Fruit fly (Drosophila melanogaster) Kc167 (cell line): ENCODE measurements around the gene CG34251.

Experiments used
- Myc ChIP-seq: fragments of >200 bp; optimal IDR thresholded peaks from 2 replicates; lab custom pipeline; 2017; ENCODE audit warnings: missing external identifiers
- Sin3A ChIP-seq: fragments of >200 bp; optimal IDR thresholded peaks from 2 replicates; lab custom pipeline; 2018; ENCODE audit warnings: missing external identifiers
- h ChIP-seq: fragments of >200 bp; optimal IDR thresholded peaks from 3 replicates; lab custom pipeline; 2018; ENCODE audit warnings: missing external identifiers
- insv ChIP-seq: fragments of >200 bp; optimal IDR thresholded peaks from 3 replicates; lab custom pipeline; 2018; ENCODE audit warnings: missing external identifiers
- psq ChIP-seq: fragments of >200 bp; optimal IDR thresholded peaks from 2 replicates; lab custom pipeline; 2017; ENCODE audit warnings: missing external identifiers
- ttk ChIP-seq: sonication (Bioruptor generic); optimal IDR thresholded peaks from 2 replicates; lab custom pipeline; 2017; ENCODE audit warnings: missing external identifiers

CG34251 gene

DNA sequence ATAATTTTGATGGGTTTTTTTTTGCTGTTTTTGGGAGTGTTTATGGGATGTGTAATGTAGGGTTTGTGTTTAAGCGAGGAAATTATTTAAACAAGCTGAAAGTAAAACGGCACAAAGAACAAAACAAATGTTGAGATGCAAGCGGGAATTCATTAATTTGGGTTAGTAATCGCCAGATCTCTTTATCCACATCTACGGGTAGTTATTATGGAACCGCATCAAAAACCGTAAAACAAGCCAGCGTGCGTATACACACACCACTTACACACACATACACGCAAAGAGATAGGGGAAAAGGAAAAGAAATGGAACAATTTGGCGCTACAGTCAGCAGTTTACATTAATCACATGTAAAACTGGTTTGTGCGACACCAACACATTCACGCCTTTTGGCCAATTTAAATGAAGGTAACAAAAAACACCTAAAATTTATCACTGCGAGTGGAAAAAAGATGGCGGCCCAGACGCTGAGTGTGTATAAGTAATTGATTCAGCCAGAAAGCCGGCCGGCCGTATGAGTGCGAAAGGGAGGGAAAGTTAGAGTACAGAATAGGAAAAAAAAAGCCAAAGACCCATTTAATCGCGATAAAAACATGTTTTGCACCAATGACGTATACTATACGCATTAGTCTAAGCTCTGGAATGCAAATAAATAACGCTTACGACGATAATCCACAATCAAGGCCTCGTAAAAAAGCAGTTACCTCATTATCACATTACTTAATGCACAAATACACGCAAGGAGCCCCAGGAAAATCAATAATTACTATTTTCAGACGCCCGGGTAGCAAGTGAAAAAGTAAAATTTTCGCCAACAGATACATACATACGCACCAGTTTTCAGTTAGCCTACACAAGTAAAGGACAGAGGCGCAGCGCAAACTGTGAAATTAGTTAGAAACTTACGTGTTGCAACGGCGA is 27.2 kb upstream of the CG34251 start:
- TF ChIP-seq insv, result no peak
- TF ChIP-seq h (lab: Kevin White, UChicago), result no peak
- TF ChIP-seq Sin3A (lab: Kevin White, UChicago), result no peak
- no peak for TF ChIP-seq ttk (lab: Kevin White, UChicago)
- no peak for TF ChIP-seq Myc
- no peak for TF ChIP-seq psq (lab: Kevin White, UChicago)

DNA sequence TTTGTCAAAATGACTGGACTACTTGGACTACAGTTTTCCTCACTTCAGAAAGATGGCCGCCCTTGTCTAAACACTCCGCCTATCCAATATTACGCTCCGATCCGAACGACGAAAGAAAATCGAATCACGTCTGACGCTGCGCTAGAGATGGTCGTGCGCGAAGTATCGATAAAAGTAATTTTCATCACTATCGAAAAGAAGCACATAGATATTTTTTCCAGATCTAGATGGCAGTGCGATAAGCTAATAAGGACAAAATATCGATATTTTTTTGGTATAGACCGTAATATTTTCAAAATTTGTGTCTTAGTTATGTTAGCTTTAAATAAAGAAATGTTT is 26.5 kb upstream of the CG34251 start, which contains the start of gene Pep:
Gene Pep, minus strand, starts transcription at position 131 of the 339 bp plus-strand sequence.
- TF ChIP-seq psq (lab: Kevin White, UChicago) (no peak), Sin3A (lab: Kevin White, UChicago) (no peak), ttk (lab: Kevin White, UChicago) (no peak), Myc (no peak), insv (no peak), h (lab: Kevin White, UChicago) (no peak)

DNA sequence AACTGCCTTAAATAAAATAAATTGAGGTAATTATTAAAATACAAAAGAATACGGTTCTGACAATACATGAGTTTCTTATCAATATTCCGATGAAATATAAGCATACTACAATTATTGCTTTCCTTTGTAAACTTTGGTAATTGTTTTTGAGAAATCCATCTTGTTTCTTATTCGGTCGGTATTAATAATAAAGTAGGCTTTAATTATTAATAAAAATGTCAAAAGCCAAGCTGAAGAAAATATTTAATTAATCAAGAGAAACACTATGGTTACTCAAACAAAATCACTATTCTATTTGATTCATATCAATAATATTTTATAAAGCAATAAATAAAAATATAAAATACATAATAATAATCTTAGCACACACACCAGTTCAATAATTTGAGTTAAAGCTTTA is 24.8 kb upstream of the CG34251 start, which contains the start of gene CG43085:
Gene CG43085, minus strand, starts transcription at position 101 of the 400 bp plus-strand sequence.
- TF ChIP-seq Myc (no peak), insv (no peak), ttk (lab: Kevin White, UChicago) (no peak), h (lab: Kevin White, UChicago) (no peak), Sin3A (lab: Kevin White, UChicago) (no peak), psq (lab: Kevin White, UChicago) (no peak)

DNA sequence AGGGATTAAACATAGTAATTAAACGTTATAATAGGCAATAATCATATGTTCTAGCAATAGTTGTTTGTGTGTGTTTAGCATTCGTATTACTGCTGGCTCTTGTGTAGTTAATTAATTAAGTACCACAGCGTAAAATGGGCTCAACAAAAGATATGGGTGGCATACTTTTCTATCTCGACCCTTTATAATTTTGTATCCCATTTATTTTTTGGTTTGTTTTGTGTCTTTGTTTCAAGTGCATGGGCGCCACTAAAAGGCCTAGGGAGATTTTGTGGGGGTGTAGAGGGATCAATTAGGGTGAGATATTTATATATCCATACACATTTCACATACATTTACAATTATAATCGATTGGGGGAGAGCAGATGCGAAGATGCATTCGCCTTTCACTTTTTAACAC is 23.9 kb upstream of the CG34251 start:
- no peak for TF ChIP-seq psq (lab: Kevin White, UChicago)
- no peak for TF ChIP-seq Myc

DNA sequence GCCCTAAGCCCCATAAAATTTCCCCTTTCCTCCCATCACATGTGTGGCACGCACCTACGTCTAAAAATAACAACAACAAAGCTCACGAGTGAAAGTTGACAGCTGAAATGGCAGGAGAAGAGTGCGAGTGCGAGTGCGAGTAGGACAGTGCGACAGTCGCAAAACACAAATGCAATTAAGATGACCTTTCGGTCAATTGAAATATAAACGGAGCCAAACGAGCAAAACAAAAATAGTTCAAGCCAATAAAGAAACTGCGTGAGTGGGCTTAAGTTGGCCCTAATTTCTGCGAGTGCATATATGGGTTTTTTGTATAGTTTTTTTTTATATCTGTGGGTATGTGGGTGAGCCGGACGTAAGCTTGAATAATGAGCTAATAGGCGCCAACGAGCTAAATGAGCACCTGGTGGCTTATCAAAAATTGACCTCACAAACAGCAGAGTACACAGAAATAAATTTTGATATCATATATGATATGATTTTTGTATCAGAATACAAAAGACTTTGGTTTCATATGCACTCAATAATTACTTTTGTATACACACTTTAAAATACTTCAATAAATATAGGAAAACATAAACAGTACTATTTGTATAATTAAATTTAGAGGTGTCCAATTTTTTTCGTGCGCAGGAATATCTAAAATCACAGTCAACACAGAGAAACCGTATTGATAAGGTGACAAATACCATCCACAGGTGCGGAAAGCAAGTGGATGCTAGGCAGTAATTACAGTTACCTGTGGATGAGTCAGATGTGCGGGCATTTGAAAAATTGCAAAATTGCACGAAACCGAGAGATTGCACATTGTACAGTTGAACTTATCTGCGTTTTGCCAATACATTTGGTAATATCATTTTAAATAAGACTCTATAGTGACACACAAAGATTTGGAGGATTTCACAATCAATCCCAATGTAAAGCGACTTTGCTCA is 19.4 kb upstream of the CG34251 start:
- TF ChIP-seq ttk (lab: Kevin White, UChicago) (no peak), Sin3A (lab: Kevin White, UChicago) (no peak), psq (lab: Kevin White, UChicago) (no peak), insv (no peak)

DNA sequence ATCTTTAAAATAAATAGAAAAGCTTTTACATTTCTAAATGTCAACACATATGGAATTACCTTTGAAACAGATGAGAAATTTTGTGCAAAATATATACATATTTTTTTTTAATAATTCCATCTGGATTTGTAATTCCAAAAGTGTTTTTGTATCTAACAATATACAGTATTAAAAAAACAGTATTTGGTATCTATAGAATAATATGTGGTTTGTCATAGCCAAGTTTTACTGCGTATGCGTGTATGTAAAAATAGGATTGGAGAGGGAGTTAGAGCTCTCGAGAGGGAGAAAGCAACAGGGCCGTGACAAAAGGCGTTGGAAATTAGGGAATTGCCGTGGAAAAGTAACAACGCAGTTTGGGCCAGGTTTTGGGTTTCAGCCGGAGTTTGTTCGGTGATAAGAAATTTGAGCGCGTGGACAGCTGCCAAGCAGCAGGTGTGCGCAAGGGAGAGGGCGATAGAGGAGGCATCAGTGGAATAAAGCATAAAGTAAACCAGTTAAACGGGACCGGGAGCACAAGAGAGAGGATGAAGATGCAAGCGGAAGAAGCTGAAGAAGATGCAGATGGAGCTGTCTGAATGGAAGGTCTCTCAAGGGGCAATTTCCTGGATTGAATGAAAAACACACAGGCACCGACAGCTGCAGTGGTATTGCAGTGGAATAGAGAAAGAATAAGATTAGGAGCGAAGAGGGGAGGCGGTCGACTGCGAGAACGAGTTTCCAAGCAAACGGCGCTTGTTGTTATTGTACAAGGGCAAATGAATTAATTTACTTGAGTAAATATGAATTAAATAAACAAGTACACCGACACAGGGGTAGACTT is 18.3 kb upstream of the CG34251 start:
- no peak for TF ChIP-seq Sin3A (lab: Kevin White, UChicago)
- no peak for TF ChIP-seq psq (lab: Kevin White, UChicago)
- TF ChIP-seq insv, result no peak
- TF ChIP-seq ttk (lab: Kevin White, UChicago), result no peak
- TF ChIP-seq h (lab: Kevin White, UChicago), result no peak
- no peak for TF ChIP-seq Myc

DNA sequence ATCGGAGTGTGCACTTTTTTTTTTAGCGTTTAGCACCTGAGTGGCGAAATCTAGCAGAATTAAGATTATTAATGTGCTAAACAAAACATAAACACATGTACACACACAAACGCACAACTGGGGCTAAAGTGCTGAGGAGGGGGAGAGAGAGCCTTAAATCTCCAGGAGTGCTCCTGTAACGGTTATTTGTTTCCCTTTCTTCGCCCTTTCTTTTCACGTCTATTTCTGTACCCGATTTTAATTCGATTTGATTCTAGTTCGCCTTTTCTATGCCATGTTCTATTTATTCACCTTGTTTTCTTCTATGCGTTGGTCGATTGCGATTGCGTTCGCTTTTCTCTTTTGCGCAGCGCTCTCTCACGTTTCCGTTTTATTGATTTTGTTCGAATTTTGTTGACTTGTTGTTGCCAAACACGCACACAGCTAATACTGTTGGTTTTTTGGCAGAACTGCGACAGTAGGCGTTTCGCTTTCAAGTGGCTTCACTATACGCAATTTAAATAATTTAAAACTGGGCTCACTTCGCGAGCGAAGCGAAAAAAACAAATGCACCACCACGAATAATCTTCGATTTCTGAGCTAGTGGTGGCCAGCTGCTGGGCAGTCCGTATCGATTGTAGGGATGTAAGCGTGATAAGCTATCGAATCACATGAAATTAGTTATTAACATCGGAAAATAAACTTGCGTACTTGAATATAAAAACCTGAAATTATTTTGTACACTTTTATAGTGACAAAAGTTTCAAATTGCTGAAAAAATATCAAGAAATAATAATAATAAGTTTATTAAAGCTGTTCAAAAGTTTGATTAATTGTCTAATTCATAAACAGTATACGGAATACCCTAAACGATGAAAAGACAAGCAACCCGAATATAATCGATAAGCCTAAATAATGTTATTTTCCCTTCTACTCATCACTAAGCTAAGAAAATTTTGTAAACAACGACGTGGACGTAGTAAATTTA is 17.4 kb upstream of the CG34251 start, which contains the start of the genes Krn, Ndfip and CG7484:
Gene Krn, minus strand, starts transcription at position 580 of the 967 bp plus-strand sequence.
Gene Ndfip, minus strand, starts transcription at position 580 of the 967 bp plus-strand sequence.
Gene CG7484, plus strand, starts transcription at position 917 of the 967 bp plus-strand sequence.
- TF ChIP-seq Sin3A (lab: Kevin White, UChicago) (no peak), ttk (lab: Kevin White, UChicago) (no peak), insv (no peak), h (lab: Kevin White, UChicago) (no peak), Myc (no peak), psq (lab: Kevin White, UChicago) (no peak)

DNA sequence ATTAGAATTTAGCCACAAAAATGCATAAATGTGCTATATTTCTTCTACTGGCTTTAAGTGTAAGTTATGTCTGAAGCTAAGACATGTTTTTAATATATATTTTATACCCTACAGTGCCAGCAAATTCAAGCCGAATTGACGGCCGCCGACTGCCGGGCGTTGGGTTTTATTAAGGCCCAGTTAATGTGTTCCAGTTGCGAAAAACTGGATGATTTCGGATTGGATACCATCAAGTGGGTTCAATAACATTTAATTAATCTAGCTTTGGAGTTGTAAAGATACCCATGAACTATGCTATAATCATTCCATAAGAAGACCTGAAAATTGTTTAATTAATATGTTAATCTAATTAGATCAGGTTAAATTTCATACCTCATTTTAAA is 16.8 kb upstream of the CG34251 start:
- TF ChIP-seq Myc (no peak), ttk (lab: Kevin White, UChicago) (no peak), Sin3A (lab: Kevin White, UChicago) (no peak), psq (lab: Kevin White, UChicago) (no peak)

DNA sequence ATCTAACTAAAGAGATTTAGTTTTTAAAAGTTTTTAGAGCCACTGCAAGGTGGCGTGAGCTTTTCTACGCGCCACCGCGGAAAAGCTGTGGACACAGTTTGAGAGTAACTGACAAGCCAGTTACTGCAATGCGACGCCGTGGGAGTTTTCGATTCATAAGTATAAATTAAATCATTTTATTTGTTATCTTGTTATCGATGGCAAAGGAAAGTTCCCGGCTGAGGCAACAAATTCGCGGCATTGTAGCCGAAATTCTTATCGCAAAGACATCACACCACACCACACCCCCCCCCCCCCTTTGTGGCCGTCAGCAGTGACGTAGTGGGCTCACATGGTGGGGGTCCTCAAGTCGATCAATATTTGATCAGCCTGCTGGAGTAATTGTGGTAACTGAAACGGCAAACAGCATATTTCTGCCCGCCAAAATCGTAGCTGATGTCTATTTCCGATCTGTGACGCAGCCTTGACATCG is 15.5 kb upstream of the CG34251 start:
- TF ChIP-seq h (lab: Kevin White, UChicago), result no peak
- TF ChIP-seq insv, result no peak
- TF ChIP-seq Myc, result no peak
- TF ChIP-seq psq (lab: Kevin White, UChicago), result no peak
- no peak for TF ChIP-seq ttk (lab: Kevin White, UChicago)
- TF ChIP-seq Sin3A (lab: Kevin White, UChicago), result no peak

DNA sequence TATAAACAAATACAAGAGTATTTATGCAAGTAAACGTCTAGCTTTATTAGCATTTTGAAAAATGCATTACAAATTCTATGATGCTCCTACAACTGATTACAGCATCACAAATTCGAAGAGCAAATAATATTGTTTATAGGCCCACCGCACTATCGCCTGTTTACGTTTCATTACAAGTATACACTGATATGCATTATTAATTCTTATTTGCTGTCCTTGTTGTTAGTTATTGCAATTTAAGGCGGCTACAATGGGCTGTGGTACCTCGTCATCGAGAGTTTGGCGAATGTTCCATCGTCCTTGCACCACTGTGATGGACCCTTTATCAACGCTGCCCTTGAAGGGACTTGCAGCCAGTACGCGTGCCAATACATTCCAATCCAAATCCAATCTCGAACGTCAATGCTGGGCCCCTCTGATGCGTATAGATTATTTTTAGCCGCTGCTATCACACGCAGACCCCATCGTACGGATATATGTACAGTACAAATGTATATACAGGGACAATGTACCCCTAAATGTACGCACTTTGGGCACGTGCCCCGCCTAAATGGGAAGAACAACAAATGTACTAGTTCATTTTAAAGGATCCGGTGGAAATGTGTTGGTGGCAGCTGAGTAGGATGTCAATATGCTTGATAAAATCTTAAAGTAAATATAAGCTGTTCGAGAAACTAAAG is 14.6 kb upstream of the CG34251 start:
- TF ChIP-seq h (lab: Kevin White, UChicago) (no peak), ttk (lab: Kevin White, UChicago) (no peak), Myc (no peak), insv (no peak), Sin3A (lab: Kevin White, UChicago) (no peak), psq (lab: Kevin White, UChicago) (no peak)
